Worm (Caenorhabditis elegans) whole organism, L4 larva: Measurements from ENCODE around the gene alx-1.
A peak's percentile ranks its signal among the peaks of the same experiment; 100 is the strongest.

Source experiments
- F10B5.3 ChIP-seq: sonication (generic microtip); optimal IDR thresholded peaks from 2 replicates; lab custom pipeline; 2016; ENCODE audit warnings: mild to moderate bottlenecking, missing genetic modification characterization, missing compliant biosample characterization
- T20F7.1 ChIP-seq: fragments of 200-800 bp; sonication (Bioruptor generic); optimal IDR thresholded peaks from 2 replicates; lab custom pipeline; 2018; ENCODE audit warnings: mild to moderate bottlenecking, missing genetic modification characterization, missing compliant biosample characterization
- Y48G9A.11 ChIP-seq: fragments of 200-800 bp; sonication (Bioruptor generic); IDR thresholded peaks from 2 replicates; pipeline ENCODE4 v1.3.6; 2022; ENCODE audit warnings: missing genetic modification reagents, missing genetic modification characterization, missing compliant biosample characterization
- Y5F2A.4 ChIP-seq: fragments of 200-800 bp; sonication (Bioruptor generic); optimal IDR thresholded peaks from 2 replicates; lab custom pipeline; 2018; ENCODE audit warnings: mild to moderate bottlenecking, missing genetic modification characterization, missing compliant biosample characterization
- ZK337.2 ChIP-seq: fragments of 200-800 bp; sonication (Bioruptor generic); IDR thresholded peaks from 2 replicates; pipeline ENCODE4 v1.3.6; 2022; ENCODE audit warnings: missing genetic modification reagents, missing genetic modification characterization, missing compliant biosample characterization
- aha-1 ChIP-seq: fragments of 150-350 bp; peaks from one replicate; lab custom pipeline; 2014; ENCODE audit warnings: missing biosample characterization, missing genetic modification characterization
- arid-1 ChIP-seq: fragments of 200-800 bp; sonication (Bioruptor generic); conservative IDR thresholded peaks from 2 replicates; pipeline ENCODE4 v1.3.6; 2022; ENCODE audit warnings: missing genetic modification reagents, missing genetic modification characterization, missing compliant biosample characterization
- ceh-20 ChIP-seq: fragments of 200-800 bp; sonication (Bioruptor generic); IDR thresholded peaks from 2 replicates; pipeline ENCODE4 v1.3.6; 2022; ENCODE audit warnings: missing genetic modification reagents, missing genetic modification characterization, missing compliant biosample characterization
- cey-2 ChIP-seq: sonication (generic microtip); optimal IDR thresholded peaks from 3 replicates; lab custom pipeline; 2017; ENCODE audit warnings: missing genetic modification characterization, mild to moderate bottlenecking, missing compliant biosample characterization, antibody characterized with exemption, borderline replicate concordance; ENCODE audit not compliant: insufficient read depth
- daf-16 ChIP-seq, 3 experiments: sonication (generic microtip); optimal IDR thresholded peaks; 2 replicates each; lab custom pipeline; 2016 to 2017; ENCODE audit warnings: missing genetic modification characterization in 3 of 3, missing genetic modification reagents in 3 of 3, mild to moderate bottlenecking in 2 of 3, missing compliant biosample characterization in 2 of 3, missing biosample characterization in 1 of 3, moderate library complexity in 1 of 3
- daf-19 ChIP-seq: fragments of 200-800 bp; sonication (Bioruptor generic); conservative IDR thresholded peaks from 2 replicates; pipeline ENCODE4 v1.3.6; 2022; ENCODE audit warnings: missing genetic modification characterization, missing compliant biosample characterization
- dmd-8 ChIP-seq: fragments of 200-800 bp; sonication (Bioruptor generic); IDR thresholded peaks from 2 replicates; pipeline ENCODE4 v1.3.6; 2022; ENCODE audit warnings: missing genetic modification characterization, missing compliant biosample characterization
- hif-1 ChIP-seq, 2 experiments: sonication (generic microtip); optimal IDR thresholded peaks; 2 replicates each; lab custom pipeline; 2016 to 2017; ENCODE audit warnings: missing compliant biosample characterization in 2 of 2, missing genetic modification characterization in 2 of 2, missing genetic modification reagents in 2 of 2, missing genotype in 2 of 2, mild to moderate bottlenecking in 1 of 2
- hlh-30 ChIP-seq: sonication (generic microtip); optimal IDR thresholded peaks from 2 replicates; lab custom pipeline; 2017; ENCODE audit warnings: antibody characterized with exemption, mild to moderate bottlenecking, missing genetic modification characterization, missing compliant biosample characterization; ENCODE audit not compliant: insufficient read depth
- hmg-1.1 ChIP-seq: fragments of 200-800 bp; sonication (Bioruptor generic); IDR thresholded peaks from 2 replicates; pipeline ENCODE4 v1.3.6; 2022; ENCODE audit warnings: missing genetic modification reagents, missing genetic modification characterization, missing compliant biosample characterization
- lin-1 ChIP-seq: fragments of 200-800 bp; sonication (Bioruptor generic); IDR thresholded peaks from 2 replicates; pipeline ENCODE4 v1.3.6; 2022; ENCODE audit warnings: missing genetic modification reagents, missing genetic modification characterization, missing compliant biosample characterization
- lin-13 ChIP-seq: fragments of 150-350 bp; optimal IDR thresholded peaks from 2 replicates; lab custom pipeline; 2014; ENCODE audit warnings: missing biosample characterization, missing genetic modification reagents, missing genetic modification characterization
- lin-38 ChIP-seq: fragments of 200-800 bp; sonication (Bioruptor generic); IDR thresholded peaks from 2 replicates; pipeline ENCODE4 v1.3.6; 2022; ENCODE audit warnings: missing genetic modification reagents, missing genetic modification characterization, missing compliant biosample characterization
- lin-39 ChIP-seq: fragments of 150-350 bp; optimal IDR thresholded peaks from 2 replicates; lab custom pipeline; 2014; ENCODE audit warnings: missing biosample characterization, missing genetic modification reagents, missing genetic modification characterization
- lir-3 ChIP-seq: sonication (generic microtip); optimal IDR thresholded peaks from 2 replicates; lab custom pipeline; 2016; ENCODE audit warnings: mild to moderate bottlenecking, missing genetic modification characterization, missing compliant biosample characterization
- lsy-2 ChIP-seq, 2 experiments: fragments of 150-350 bp in 1 of 2; sonication (generic microtip) in 1 of 2; optimal IDR thresholded peaks; 2 replicates each; lab custom pipeline; 2014 to 2017; ENCODE audit warnings: missing biosample characterization in 2 of 2, missing genetic modification characterization in 2 of 2
- nhr-10 ChIP-seq: fragments of 150-350 bp; optimal IDR thresholded peaks from 2 replicates; lab custom pipeline; 2014; ENCODE audit warnings: missing biosample characterization, missing genetic modification characterization
- nhr-102 ChIP-seq: sonication (generic microtip); optimal IDR thresholded peaks from 2 replicates; lab custom pipeline; 2016; ENCODE audit warnings: mild to moderate bottlenecking, missing genetic modification characterization, moderate library complexity, missing compliant biosample characterization
- nhr-6 ChIP-seq: fragments of 150-350 bp; optimal IDR thresholded peaks from 2 replicates; lab custom pipeline; 2014; ENCODE audit warnings: missing biosample characterization, missing genetic modification characterization
- pha-4 ChIP-seq, 2 experiments: fragments of 150-350 bp in 1 of 2; fragments of 200-800 bp in 1 of 2; sonication (Bioruptor generic) in 1 of 2; IDR thresholded peaks in 1 of 2; optimal IDR thresholded peaks in 1 of 2; 2 replicates each; pipeline versions ENCODE4 v1.3.6 to Lab custom; 2014 to 2022; ENCODE audit warnings: missing genetic modification characterization in 2 of 2, missing genetic modification reagents in 2 of 2, missing biosample characterization in 1 of 2, missing compliant biosample characterization in 1 of 2
- php-3 ChIP-seq: fragments of 200-800 bp; sonication (Bioruptor generic); IDR thresholded peaks from 2 replicates; pipeline ENCODE4 v1.3.6; 2022; ENCODE audit warnings: missing genetic modification reagents, missing genetic modification characterization, missing compliant biosample characterization
- pqm-1 ChIP-seq: sonication (generic microtip); optimal IDR thresholded peaks from 2 replicates; lab custom pipeline; 2017; ENCODE audit warnings: missing biosample characterization, missing genetic modification characterization
- rbr-2 ChIP-seq: sonication (generic microtip); optimal IDR thresholded peaks from 2 replicates; lab custom pipeline; 2016; ENCODE audit warnings: missing genotype, missing genetic modification characterization, missing compliant biosample characterization
- saeg-2 ChIP-seq: fragments of 200-800 bp; sonication (Bioruptor generic); IDR thresholded peaks from 2 replicates; pipeline ENCODE4 v1.3.6; 2022; ENCODE audit warnings: missing genetic modification reagents, missing genetic modification characterization, missing compliant biosample characterization
- sdz-12 ChIP-seq: fragments of 200-800 bp; sonication (Bioruptor generic); optimal IDR thresholded peaks from 2 replicates; lab custom pipeline; 2018; ENCODE audit warnings: mild to moderate bottlenecking, missing genetic modification characterization, missing compliant biosample characterization
- set-16 ChIP-seq: fragments of 200-800 bp; sonication (Bioruptor generic); IDR thresholded peaks from 2 replicates; pipeline ENCODE4 v1.3.6; 2022; ENCODE audit warnings: missing genetic modification reagents, missing genetic modification characterization, missing compliant biosample characterization
- skn-1 ChIP-seq: fragments of 150-350 bp; optimal IDR thresholded peaks from 2 replicates; lab custom pipeline; 2014; ENCODE audit warnings: missing biosample characterization, missing genetic modification characterization
- snpc-1.2 ChIP-seq: fragments of 200-800 bp; sonication (Bioruptor generic); IDR thresholded peaks from 2 replicates; pipeline ENCODE4 v1.3.6; 2022; ENCODE audit warnings: missing genetic modification reagents, missing genetic modification characterization, missing compliant biosample characterization
- tag-97 ChIP-seq: fragments of 200-800 bp; sonication (Bioruptor generic); IDR thresholded peaks from 2 replicates; pipeline ENCODE4 v1.3.6; 2022; ENCODE audit warnings: missing genetic modification characterization, missing compliant biosample characterization
- tra-1 ChIP-seq: fragments of 200-800 bp; sonication (Bioruptor generic); IDR thresholded peaks from 2 replicates; pipeline ENCODE4 v1.3.6; 2022; ENCODE audit warnings: missing genetic modification reagents, missing genetic modification characterization, missing compliant biosample characterization
- unc-62 ChIP-seq, 3 experiments: fragments of 150-350 bp in 1 of 3; sonication (generic microtip); optimal IDR thresholded peaks in 2 of 3; peaks in 1 of 3; 1 replicate in 1 of 3; 2 replicates in 2 of 3; lab custom pipeline; 2014 to 2017; ENCODE audit warnings: missing biosample characterization in 3 of 3, missing genetic modification characterization in 3 of 3, missing genetic modification reagents in 3 of 3, missing genotype in 1 of 3
- zag-1 ChIP-seq: fragments of 150-350 bp; optimal IDR thresholded peaks from 2 replicates; lab custom pipeline; 2014; ENCODE audit warnings: missing biosample characterization, missing genetic modification characterization
- zip-11 ChIP-seq: fragments of 200-800 bp; sonication (Bioruptor generic); IDR thresholded peaks from 2 replicates; pipeline ENCODE4 v1.3.6; 2022; ENCODE audit warnings: missing genetic modification characterization, missing compliant biosample characterization
- ztf-11 ChIP-seq: fragments of 150-350 bp; optimal IDR thresholded peaks from 2 replicates; lab custom pipeline; 2014; ENCODE audit warnings: missing biosample characterization, missing genetic modification characterization
- ztf-7 ChIP-seq: fragments of 150-350 bp; optimal IDR thresholded peaks from 2 replicates; lab custom pipeline; 2014; ENCODE audit warnings: missing biosample characterization, missing genetic modification characterization

Gene alx-1

DNA sequence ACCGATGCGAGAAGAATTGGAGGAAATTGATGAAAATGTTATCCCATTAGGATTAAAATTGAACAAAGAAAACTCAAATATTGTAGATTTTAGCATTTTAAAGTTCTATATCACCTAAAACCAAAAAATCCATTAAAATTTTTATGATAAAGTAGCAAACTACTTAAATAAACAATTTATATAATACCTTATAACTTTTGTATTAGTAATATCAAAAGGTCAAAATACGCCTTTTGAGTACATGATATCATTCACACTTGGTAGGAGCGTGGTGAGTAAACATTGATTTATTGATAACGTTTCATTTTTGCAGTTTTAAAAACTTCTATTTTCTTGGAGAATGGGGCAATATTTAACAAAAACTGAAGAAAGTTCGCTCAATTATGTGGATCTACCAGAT, 43.9 kb downstream of the alx-1 start, which contains the start of gene C05B5.5:
Gene C05B5.5, plus strand, starts transcription at position 301 of the 400 bp plus-strand sequence.
- TF ChIP-seq saeg-2 (GFP tag; lab: Robert Waterston, UW) = no peak
- TF ChIP-seq nhr-6 (tag; lab: Kevin White, UChicago) = peak; percentile 19
- TF ChIP-seq daf-16 (GFP tag; optimal IDR thresholded peaks at IDR 0.05; lab: Kevin White, UChicago) = no peak
- TF ChIP-seq daf-16 (tag; optimal IDR thresholded peaks at IDR 0.05; lab: Kevin White, UChicago) = peak; percentile 32
- TF ChIP-seq hmg-1.1 (GFP tag; lab: Robert Waterston, UW) = no peak
- peak; percentile 7 for TF ChIP-seq pqm-1 (tag; lab: Kevin White, UChicago)

DNA sequence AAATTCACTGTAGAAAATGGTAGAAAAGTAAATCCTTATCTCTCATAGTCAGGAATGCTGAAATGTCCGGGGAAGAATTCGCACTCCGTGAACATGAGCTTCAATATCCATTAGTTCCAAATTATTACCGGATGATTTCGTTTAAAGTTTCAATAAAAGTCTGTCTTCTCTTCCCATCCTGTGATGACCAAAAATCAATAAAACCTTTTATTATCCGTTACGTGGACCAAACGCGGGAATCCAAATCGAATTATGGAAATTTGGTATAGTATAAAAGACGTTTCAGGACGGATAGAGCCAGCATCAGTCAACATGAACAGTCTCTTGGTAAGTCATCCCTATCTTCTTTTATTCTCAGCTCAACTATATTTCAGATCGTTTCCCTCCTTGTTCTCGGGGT, 47.1 kb downstream of the alx-1 start, which contains the start of gene C05B5.11:
Gene C05B5.11, plus strand, starts transcription at position 301 of the 400 bp plus-strand sequence.
- TF ChIP-seq zip-11 (GFP tag; lab: Robert Waterston, UW) (no peak), skn-1 (no peak), Y5F2A.4 (GFP tag; lab: Kevin White, UChicago) (no peak), snpc-1.2 (GFP tag; lab: Robert Waterston, UW) (no peak), Y48G9A.11 (no peak), rbr-2 (tag; lab: Kevin White, UChicago) (no peak), lin-39 (no peak), set-16 (no peak), F10B5.3 (tag; lab: Kevin White, UChicago) (no peak), tag-97 (GFP tag; lab: Robert Waterston, UW) (no peak), daf-19 (GFP tag; lab: Robert Waterston, UW) (no peak), saeg-2 (GFP tag; lab: Robert Waterston, UW) (no peak), nhr-6 (tag; lab: Kevin White, UChicago) (no peak), T20F7.1 (no peak), arid-1 (no peak), aha-1 (tag; lab: Kevin White, UChicago) (no peak)

DNA sequence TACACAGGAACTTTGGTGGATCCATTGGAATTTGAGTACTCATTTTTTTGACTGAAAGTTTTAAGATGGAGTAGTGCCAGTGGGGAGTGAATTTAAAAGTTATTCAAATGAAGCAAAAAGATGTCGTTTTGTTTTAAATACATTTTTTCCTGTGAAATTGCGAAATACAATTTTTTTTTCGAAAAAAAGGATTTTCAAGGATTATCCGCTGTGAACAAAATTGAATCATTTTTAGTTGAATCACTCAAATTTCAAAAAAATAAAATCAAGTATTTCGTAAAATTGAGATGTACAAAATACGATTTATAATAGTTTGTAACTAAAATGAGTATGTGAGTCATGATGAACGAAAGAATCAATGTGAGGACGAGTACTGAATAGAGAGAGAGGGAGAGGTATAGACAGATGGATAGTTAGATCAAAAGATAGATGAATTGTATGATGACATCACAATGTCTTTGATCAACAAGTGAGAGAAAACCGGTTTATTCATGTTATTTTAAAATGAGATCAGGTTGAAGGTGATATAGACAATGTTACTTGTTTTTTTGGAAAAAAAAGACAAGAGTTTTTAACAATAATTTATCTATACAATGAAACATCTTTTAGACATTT, 49.7 kb downstream of the alx-1 start, which contains the start of gene C05B5.8:
Gene C05B5.8, minus strand, starts transcription at position 51 of the 615 bp plus-strand sequence.
- TF ChIP-seq zag-1 (tag; lab: Kevin White, UChicago) (no peak), aha-1 (tag; lab: Kevin White, UChicago) (peak; percentile 60), ceh-20 (GFP tag; lab: Robert Waterston, UW) (no peak), unc-62 (GFP tag; optimal IDR thresholded peaks at IDR 0.05 in 1 of 2; lab: Kevin White, UChicago) (peak in 1 of 2 experiments; percentile 79), unc-62 (tag; optimal IDR thresholded peaks at IDR 0.05; lab: Kevin White, UChicago) (no peak), lir-3 (no peak), cey-2 (tag; lab: Kevin White, UChicago) (peak; percentile 50), php-3 (no peak), T20F7.1 (no peak), hlh-30 (tag; lab: Kevin White, UChicago) (peak; percentile 14), daf-19 (GFP tag; lab: Robert Waterston, UW) (no peak)

DNA sequence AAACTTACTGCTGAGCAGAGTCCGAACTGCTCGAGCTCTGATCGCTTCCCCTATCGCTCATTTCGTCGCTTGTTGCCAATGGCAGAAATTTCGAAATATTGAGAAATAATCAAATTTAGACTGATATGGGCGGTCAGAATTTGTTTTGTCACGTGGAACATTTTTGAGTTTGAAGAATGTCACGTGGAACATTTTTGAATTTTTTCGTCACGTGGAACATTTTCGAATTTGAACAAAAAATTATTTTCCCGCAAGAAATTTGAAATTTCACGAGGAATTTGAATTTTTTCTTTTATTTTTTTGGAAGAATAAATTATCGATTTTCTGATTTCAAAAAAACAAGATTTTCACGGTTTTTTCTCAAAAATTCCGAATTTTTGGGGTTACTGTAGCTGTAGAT, 53.0 kb downstream of the alx-1 start, which contains the start of gene fbxa-155:
Gene fbxa-155, minus strand, starts transcription at position 101 of the 400 bp plus-strand sequence.
- TF ChIP-seq ztf-11 = no peak
- no peak for TF ChIP-seq nhr-10 (tag; lab: Kevin White, UChicago)

DNA sequence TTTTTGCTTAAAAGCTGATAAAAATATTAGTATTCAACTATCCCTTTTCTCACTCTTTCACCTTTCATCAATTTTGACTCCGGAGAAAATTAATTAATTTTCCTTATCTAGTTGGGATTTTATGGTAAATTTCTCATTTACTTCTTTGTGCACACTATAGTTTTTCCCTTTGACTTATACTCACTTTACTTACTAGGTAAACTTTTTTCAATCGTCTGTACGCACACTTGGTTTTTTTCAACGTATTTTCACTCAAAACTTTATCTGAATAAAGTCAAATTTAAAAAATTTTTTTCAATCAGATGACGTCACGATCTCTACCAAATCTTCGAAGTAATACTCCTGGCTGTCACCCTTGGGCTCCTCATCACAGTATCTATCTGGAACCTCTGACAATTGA, 55.0 kb downstream of the alx-1 start, which contains the start of gene C05B5.16:
Gene C05B5.16, plus strand, starts transcription at position 301 of the 400 bp plus-strand sequence.
- TF ChIP-seq lsy-2 (tag; optimal IDR thresholded peaks at IDR 0.05; lab: Kevin White, UChicago) (no peak), ztf-11 (no peak), hif-1 (tag; optimal IDR thresholded peaks at IDR 0.05; lab: Kevin White, UChicago) (no peak), ztf-7 (tag; lab: Kevin White, UChicago) (no peak), pha-4 (GFP tag; IDR thresholded peaks at IDR 0.05; lab: Robert Waterston, UW) (no peak), pha-4 (tag; optimal IDR thresholded peaks at IDR 0.05; lab: Kevin White, UChicago) (no peak), set-16 (no peak), lin-38 (GFP tag; lab: Robert Waterston, UW) (no peak), zip-11 (GFP tag; lab: Robert Waterston, UW) (no peak), nhr-102 (tag; lab: Kevin White, UChicago) (no peak), tra-1 (GFP tag; lab: Robert Waterston, UW) (no peak), lin-1 (GFP tag; lab: Robert Waterston, UW) (no peak), lin-13 (GFP tag; lab: Kevin White, UChicago) (no peak), sdz-12 (GFP tag; lab: Kevin White, UChicago) (no peak), ZK337.2 (GFP tag; lab: Robert Waterston, UW) (no peak), dmd-8 (GFP tag; lab: Robert Waterston, UW) (no peak), Y48G9A.11 (no peak)
